Worm (Caenorhabditis elegans) whole organism, L2 larva: ENCODE measurements around the gene rla-2.

Experiments
- C34F6.9 ChIP-seq: fragments of 150-350 bp; optimal IDR thresholded peaks from 2 replicates; lab custom pipeline; 2014; ENCODE audit warnings: missing biosample characterization, missing genetic modification characterization
- F13H6.1 ChIP-seq: sonication (generic microtip); optimal IDR thresholded peaks from 2 replicates; lab custom pipeline; 2016; ENCODE audit warnings: missing genetic modification characterization, missing compliant biosample characterization
- R02D3.7 ChIP-seq: fragments of 150-350 bp; optimal IDR thresholded peaks from 2 replicates; lab custom pipeline; 2014; ENCODE audit warnings: missing biosample characterization, missing genetic modification characterization
- Y55F3AM.14 ChIP-seq: fragments of 200-800 bp; sonication (Bioruptor generic); optimal IDR thresholded peaks from 2 replicates; lab custom pipeline; 2018; ENCODE audit warnings: mild to moderate bottlenecking, missing genetic modification characterization, missing compliant biosample characterization
- ZK546.5 ChIP-seq: sonication (generic microtip); optimal IDR thresholded peaks from 2 replicates; lab custom pipeline; 2017; ENCODE audit warnings: missing biosample characterization, missing genetic modification characterization
- alr-1 ChIP-seq: fragments of 150-350 bp; optimal IDR thresholded peaks from 2 replicates; lab custom pipeline; 2014; ENCODE audit warnings: missing biosample characterization, missing genetic modification characterization
- aly-2 ChIP-seq: fragments of 150-350 bp; optimal IDR thresholded peaks from 2 replicates; lab custom pipeline; 2014; ENCODE audit warnings: missing biosample characterization, missing genetic modification characterization
- blmp-1 ChIP-seq: sonication (generic microtip); optimal IDR thresholded peaks from 2 replicates; lab custom pipeline; 2017; ENCODE audit warnings: missing genetic modification characterization, mild to moderate bottlenecking, missing compliant biosample characterization, antibody characterized with exemption, moderate library complexity; ENCODE audit not compliant: insufficient read depth
- ceh-16 ChIP-seq: fragments of 150-350 bp; optimal IDR thresholded peaks from 2 replicates; lab custom pipeline; 2014; ENCODE audit warnings: missing biosample characterization, missing genetic modification characterization
- ceh-82 ChIP-seq: fragments of 150-350 bp; optimal IDR thresholded peaks from 2 replicates; lab custom pipeline; 2014; ENCODE audit warnings: missing biosample characterization, missing genetic modification characterization
- crh-2 ChIP-seq: sonication (generic microtip); optimal IDR thresholded peaks from 2 replicates; lab custom pipeline; 2017; ENCODE audit warnings: missing biosample characterization, missing genetic modification characterization
- dmd-4 ChIP-seq: sonication (generic microtip); optimal IDR thresholded peaks from 2 replicates; lab custom pipeline; 2017; ENCODE audit warnings: missing biosample characterization, missing genetic modification characterization
- egl-27 ChIP-seq: sonication (generic microtip); optimal IDR thresholded peaks from 3 replicates; lab custom pipeline; 2017; ENCODE audit warnings: missing biosample characterization, missing genetic modification reagents, missing genetic modification characterization
- elt-1 ChIP-seq: fragments of 150-350 bp; optimal IDR thresholded peaks from 2 replicates; lab custom pipeline; 2014; ENCODE audit warnings: missing biosample characterization, missing genetic modification characterization
- elt-3 ChIP-seq: sonication (generic microtip); optimal IDR thresholded peaks from 2 replicates; lab custom pipeline; 2017; ENCODE audit warnings: missing biosample characterization, missing genetic modification characterization
- fos-1 ChIP-seq: fragments of 150-350 bp; optimal IDR thresholded peaks from 2 replicates; lab custom pipeline; 2014; ENCODE audit warnings: missing biosample characterization, missing genetic modification characterization
- lin-11 ChIP-seq: fragments of 150-350 bp; sonication (generic microtip); optimal IDR thresholded peaks from 2 replicates; lab custom pipeline; 2014; ENCODE audit warnings: missing biosample characterization, missing genetic modification characterization, inconsistent platforms, mixed read lengths
- lin-13 ChIP-seq: fragments of 150-350 bp; optimal IDR thresholded peaks from 2 replicates; lab custom pipeline; 2014; ENCODE audit warnings: missing biosample characterization, missing genetic modification reagents, missing genetic modification characterization
- mab-5 ChIP-seq: fragments of 150-350 bp; optimal IDR thresholded peaks from 2 replicates; lab custom pipeline; 2014; ENCODE audit warnings: missing biosample characterization, missing genetic modification characterization
- nhr-10 ChIP-seq: sonication (generic microtip); optimal IDR thresholded peaks from 2 replicates; lab custom pipeline; 2017; ENCODE audit warnings: missing biosample characterization, missing genetic modification characterization
- nhr-12 ChIP-seq: fragments of 150-350 bp; optimal IDR thresholded peaks from 2 replicates; lab custom pipeline; 2014; ENCODE audit warnings: missing biosample characterization, missing genetic modification characterization
- nhr-129 ChIP-seq: fragments of 150-350 bp; optimal IDR thresholded peaks from 2 replicates; lab custom pipeline; 2014; ENCODE audit warnings: missing biosample characterization, missing genetic modification characterization
- nhr-21 ChIP-seq: fragments of 150-350 bp; optimal IDR thresholded peaks from 2 replicates; lab custom pipeline; 2014; ENCODE audit warnings: missing biosample characterization, missing genetic modification characterization
- nhr-23 ChIP-seq: fragments of 150-350 bp; optimal IDR thresholded peaks from 2 replicates; lab custom pipeline; 2014; ENCODE audit warnings: missing biosample characterization, missing genetic modification reagents, missing genetic modification characterization
- nhr-25 ChIP-seq: fragments of 150-350 bp; sonication (generic microtip); optimal IDR thresholded peaks from 3 replicates; lab custom pipeline; 2014; ENCODE audit warnings: missing biosample characterization, missing genetic modification characterization
- nhr-6 ChIP-seq: fragments of 150-350 bp; optimal IDR thresholded peaks from 2 replicates; lab custom pipeline; 2014; ENCODE audit warnings: missing biosample characterization, missing genetic modification characterization
- nhr-77 ChIP-seq: fragments of 150-350 bp; optimal IDR thresholded peaks from 2 replicates; lab custom pipeline; 2014; ENCODE audit warnings: missing biosample characterization, missing genetic modification characterization
- peb-1 ChIP-seq: fragments of 150-350 bp; optimal IDR thresholded peaks from 2 replicates; lab custom pipeline; 2014; ENCODE audit warnings: missing biosample characterization, missing genetic modification characterization
- sem-4 ChIP-seq: fragments of 150-350 bp; optimal IDR thresholded peaks from 2 replicates; lab custom pipeline; 2014; ENCODE audit warnings: missing biosample characterization, missing genetic modification reagents, missing genetic modification characterization
- sma-3 ChIP-seq: sonication (generic microtip); optimal IDR thresholded peaks from 2 replicates; lab custom pipeline; 2016; ENCODE audit warnings: missing genetic modification reagents, missing genetic modification characterization, missing compliant biosample characterization
- sma-9 ChIP-seq, 2 experiments: fragments of 150-350 bp in 1 of 2; sonication (generic microtip) in 1 of 2; optimal IDR thresholded peaks; 2 replicates each; lab custom pipeline; 2014 to 2016; ENCODE audit warnings: missing genetic modification characterization in 2 of 2, mild to moderate bottlenecking in 1 of 2, missing biosample characterization in 1 of 2, missing compliant biosample characterization in 1 of 2, missing genetic modification reagents in 1 of 2, moderate library complexity in 1 of 2
- snpc-4 ChIP-seq: fragments of 150-350 bp; optimal IDR thresholded peaks from 2 replicates; lab custom pipeline; 2014; ENCODE audit warnings: missing biosample characterization, missing genetic modification characterization
- unc-39 ChIP-seq: fragments of 150-350 bp; optimal IDR thresholded peaks from 2 replicates; lab custom pipeline; 2014; ENCODE audit warnings: missing biosample characterization, missing genetic modification characterization
- unc-55 ChIP-seq: fragments of 150-350 bp; sonication (generic microtip); optimal IDR thresholded peaks from 3 replicates; lab custom pipeline; 2014; ENCODE audit warnings: missing biosample characterization, missing genetic modification reagents, missing genetic modification characterization
- unc-62 ChIP-seq: fragments of 150-350 bp; optimal IDR thresholded peaks from 2 replicates; lab custom pipeline; 2014; ENCODE audit warnings: missing biosample characterization, missing genetic modification reagents, missing genetic modification characterization
- zag-1 ChIP-seq: fragments of 150-350 bp; optimal IDR thresholded peaks from 2 replicates; lab custom pipeline; 2014; ENCODE audit warnings: missing biosample characterization, missing genetic modification characterization
- ztf-1 ChIP-seq: fragments of 200-800 bp; sonication (Bioruptor generic); conservative IDR thresholded peaks from 2 replicates; pipeline ENCODE4 v1.3.6; 2022; ENCODE audit warnings: missing genetic modification characterization, missing compliant biosample characterization
- ztf-4 ChIP-seq: fragments of 150-350 bp; optimal IDR thresholded peaks from 2 replicates; lab custom pipeline; 2014; ENCODE audit warnings: missing biosample characterization, missing genetic modification characterization

The rla-2 gene

DNA sequence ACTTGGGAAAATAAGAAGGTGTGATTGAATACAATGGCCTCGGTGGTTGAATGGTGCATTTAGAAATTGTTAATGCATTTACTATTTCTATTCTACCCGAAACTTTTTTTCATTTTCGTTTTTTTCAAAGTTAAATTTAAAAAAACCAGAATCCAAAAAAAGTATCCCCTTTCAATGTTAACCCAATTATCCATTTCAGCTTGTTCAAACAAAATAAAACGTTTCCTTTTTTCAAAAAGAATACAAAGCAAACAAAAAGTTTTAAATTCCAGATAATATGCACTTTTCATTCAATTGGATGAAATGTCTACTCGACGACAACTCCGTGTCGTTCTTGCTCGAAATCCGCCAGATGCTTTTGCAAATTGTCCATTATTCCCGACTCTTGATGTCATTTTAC lies 27.5 kb downstream of the rla-2 start, which contains the start of gene W02A2.5:
TSS of gene W02A2.5 (plus strand) at position 301 of the 400 bp plus-strand sequence.
- no peak for TF ChIP-seq nhr-129
- no peak for TF ChIP-seq dmd-4 (tag; lab: Kevin White, UChicago)
- no peak for TF ChIP-seq lin-13 (GFP tag; lab: Kevin White, UChicago)
- TF ChIP-seq nhr-21 (tag; lab: Kevin White, UChicago), result no peak
- no peak for TF ChIP-seq sma-3
- TF ChIP-seq ZK546.5 (tag; lab: Kevin White, UChicago), result no peak
- no peak for TF ChIP-seq sem-4 (tag; lab: Kevin White, UChicago)
- TF ChIP-seq unc-55, result no peak
- no peak for TF ChIP-seq ztf-4 (tag; lab: Kevin White, UChicago)
- TF ChIP-seq fos-1, result no peak
- no peak for TF ChIP-seq nhr-77 (tag; lab: Kevin White, UChicago)
- no peak for TF ChIP-seq unc-62 (GFP tag; lab: Kevin White, UChicago)
- TF ChIP-seq nhr-10 (tag; lab: Kevin White, UChicago), result no peak
- no peak for TF ChIP-seq nhr-25 (tag; lab: Kevin White, UChicago)
- TF ChIP-seq C34F6.9 (tag; lab: Kevin White, UChicago), result no peak

DNA sequence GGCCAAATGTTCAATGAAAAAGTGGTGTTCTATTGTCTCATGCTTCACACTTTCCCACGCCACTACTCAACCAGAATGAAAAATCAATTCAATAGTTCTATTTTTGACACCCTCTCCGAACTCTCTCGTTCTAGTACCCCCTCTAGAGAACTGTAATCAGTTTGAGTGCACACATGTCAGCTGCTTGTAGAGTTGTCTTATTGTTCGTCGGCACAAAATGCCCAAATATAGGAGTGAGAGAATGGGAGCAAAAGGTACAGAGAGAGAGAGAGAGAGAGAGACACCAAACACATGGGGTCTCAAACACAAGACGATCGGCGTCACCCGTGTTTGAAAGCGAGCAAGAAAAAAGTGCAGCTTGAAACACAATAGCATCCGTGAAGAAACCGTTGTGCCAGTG lies 35.8 kb downstream of the rla-2 start:
- TF ChIP-seq unc-62 (GFP tag; lab: Kevin White, UChicago) (no peak), blmp-1 (no peak), peb-1 (tag; lab: Kevin White, UChicago) (no peak), unc-39 (no peak), F13H6.1 (tag; lab: Kevin White, UChicago) (peak; percentile 23), nhr-10 (tag; lab: Kevin White, UChicago) (no peak), dmd-4 (tag; lab: Kevin White, UChicago) (no peak), ztf-4 (tag; lab: Kevin White, UChicago) (no peak), ztf-1 (GFP tag; lab: Robert Waterston, UW) (no peak), sma-3 (no peak), snpc-4 (tag; lab: Kevin White, UChicago) (no peak), nhr-23 (no peak), elt-1 (no peak), nhr-129 (peak; percentile 53), nhr-77 (tag; lab: Kevin White, UChicago) (no peak), nhr-21 (tag; lab: Kevin White, UChicago) (no peak), sma-9 (GFP tag; optimal IDR thresholded peaks at IDR 0.05; lab: Kevin White, UChicago) (peak; percentile 34), sma-9 (tag; optimal IDR thresholded peaks at IDR 0.05; lab: Kevin White, UChicago) (no peak), aly-2 (tag; lab: Kevin White, UChicago) (no peak), fos-1 (peak; percentile 27)

ce11 chrIV:13331285-13331684 lies 38.8 kb downstream of the rla-2 start, which contains the start of gene pqn-74:
TSS of gene pqn-74 (minus strand) at chrIV:13331406.
- TF ChIP-seq zag-1, result no peak
- no peak for TF ChIP-seq ZK546.5 (tag; lab: Kevin White, UChicago)
- no peak for TF ChIP-seq elt-3 (tag; lab: Kevin White, UChicago)
- TF ChIP-seq mab-5 (tag; lab: Kevin White, UChicago), result no peak
- TF ChIP-seq alr-1, result no peak
- no peak for TF ChIP-seq C34F6.9 (tag; lab: Kevin White, UChicago)
- TF ChIP-seq egl-27, result no peak
- TF ChIP-seq unc-39, result no peak
- TF ChIP-seq snpc-4 (tag; lab: Kevin White, UChicago), result no peak
- no peak for TF ChIP-seq blmp-1
- TF ChIP-seq sma-9 (GFP tag; optimal IDR thresholded peaks at IDR 0.05; lab: Kevin White, UChicago), result no peak
- no peak for TF ChIP-seq sma-9 (tag; optimal IDR thresholded peaks at IDR 0.05; lab: Kevin White, UChicago)
- no peak for TF ChIP-seq lin-13 (GFP tag; lab: Kevin White, UChicago)
- no peak for TF ChIP-seq R02D3.7
- no peak for TF ChIP-seq crh-2 (tag; lab: Kevin White, UChicago)
- TF ChIP-seq nhr-6, result no peak

DNA sequence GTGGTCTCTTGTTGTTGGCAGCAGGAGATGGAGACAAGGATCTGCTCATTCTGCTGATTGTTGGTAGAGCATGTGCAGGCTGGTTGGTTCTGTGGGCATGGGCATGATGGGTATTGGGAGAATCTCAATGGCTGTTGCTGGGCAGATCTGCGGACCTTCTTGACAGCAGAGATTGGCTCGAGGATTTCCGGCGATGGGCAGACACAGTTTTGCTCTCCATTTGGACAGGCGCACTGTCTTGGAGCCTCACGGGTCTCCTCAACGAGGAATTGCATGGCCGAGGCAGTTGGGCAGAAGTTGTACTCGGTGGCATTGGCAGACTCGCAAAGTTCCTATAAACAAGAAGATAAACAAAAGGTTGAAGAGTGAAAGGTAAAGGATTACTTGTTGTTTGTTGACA lies 39.5 kb downstream of the rla-2 start:
- TF ChIP-seq zag-1, result no peak
- TF ChIP-seq ceh-16 (tag; lab: Kevin White, UChicago), result no peak
- TF ChIP-seq alr-1, result no peak
- TF ChIP-seq R02D3.7, result no peak
- no peak for TF ChIP-seq nhr-21 (tag; lab: Kevin White, UChicago)
- TF ChIP-seq nhr-23, result no peak
- no peak for TF ChIP-seq nhr-10 (tag; lab: Kevin White, UChicago)

ce11 chrIV:13328059-13328458 lies 42.0 kb downstream of the rla-2 start, which contains the start of gene far-6:
TSS of gene far-6 (plus strand) at chrIV:13328359.
- TF ChIP-seq dmd-4 (tag; lab: Kevin White, UChicago) (no peak), nhr-6 (no peak), ztf-4 (tag; lab: Kevin White, UChicago) (no peak), lin-13 (GFP tag; lab: Kevin White, UChicago) (no peak), nhr-12 (no peak), ceh-82 (no peak), egl-27 (no peak), snpc-4 (tag; lab: Kevin White, UChicago) (no peak), lin-11 (tag; lab: Kevin White, UChicago) (no peak), sma-9 (GFP tag; optimal IDR thresholded peaks at IDR 0.05; lab: Kevin White, UChicago) (no peak), sma-9 (tag; optimal IDR thresholded peaks at IDR 0.05; lab: Kevin White, UChicago) (no peak), alr-1 (no peak), sma-3 (no peak), F13H6.1 (tag; lab: Kevin White, UChicago) (no peak), nhr-129 (no peak), Y55F3AM.14 (GFP tag; lab: Kevin White, UChicago) (no peak)
- TF ChIP-seq, all 48 proteins: peak for 0
